Fruit fly (Drosophila melanogaster): ENCODE data around the gene CG31220.

dm6 chr3R:19672136-19672535 is 23.8 kb downstream of the CG31220 start:
- no peak for TF ChIP-seq CkIIα-i1 (GFP tag; IDR thresholded peaks at IDR 0.05)
- no peak for TF ChIP-seq rib (GFP tag; IDR thresholded peaks at IDR 0.05)
- no peak for TF ChIP-seq CG30403 (GFP tag; optimal IDR thresholded peaks at IDR 0.05)
- TF ChIP-seq fu2 (GFP tag; optimal IDR thresholded peaks at IDR 0.05): no peak
- no peak for TF ChIP-seq Hr39 (optimal IDR thresholded peaks at IDR 0.05)
- no peak for TF ChIP-seq CG9609 (GFP tag; optimal IDR thresholded peaks at IDR 0.05)
- TF ChIP-seq prd (optimal IDR thresholded peaks at IDR 0.05): no peak
- no peak for TF ChIP-seq prd (GFP tag; IDR thresholded peaks at IDR 0.05)
- TF ChIP-seq CG12155 (GFP tag; optimal IDR thresholded peaks at IDR 0.05): no peak
- no peak for TF ChIP-seq CG16815 (GFP tag; optimal IDR thresholded peaks at IDR 0.05)
- TF ChIP-seq Sin3A (optimal IDR thresholded peaks at IDR 0.05): no peak
- no peak for TF ChIP-seq Max (GFP tag; optimal IDR thresholded peaks at IDR 0.05)
- TF ChIP-seq Dek (tag; optimal IDR thresholded peaks at IDR 0.05): no peak
- TF ChIP-seq yki (optimal IDR thresholded peaks at IDR 0.05): no peak
